Worm (Caenorhabditis elegans): ENCODE data around the gene str-150.

Gene str-150

DNA sequence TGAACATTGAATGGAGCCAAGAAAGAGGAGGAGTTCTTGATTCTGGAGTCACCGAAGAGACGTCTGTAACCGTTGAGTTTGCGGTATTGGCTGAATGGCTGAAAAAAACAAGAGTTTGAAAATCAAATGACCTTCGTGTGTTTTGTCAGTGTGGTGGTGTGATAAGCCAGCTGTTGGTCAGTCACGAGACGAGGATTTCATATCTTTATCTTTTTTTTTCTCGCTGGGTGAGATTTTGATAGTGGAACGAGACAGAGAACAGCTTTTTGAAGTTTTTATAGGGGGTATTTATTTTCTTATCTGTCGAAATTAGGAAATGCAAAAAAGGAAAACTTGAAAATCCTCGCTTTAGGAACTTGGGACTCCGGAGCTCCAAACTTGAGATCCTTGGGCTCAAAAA, 11.4 kb downstream of the str-150 start:
- TF ChIP-seq nhr-76 (tag; optimal IDR thresholded peaks at IDR 0.05) (no peak), lsy-12 (tag; optimal IDR thresholded peaks at IDR 0.05) (no peak), ama-1 (optimal IDR thresholded peaks at IDR 0.05) (peak; percentile 42), snpc-4 (tag; optimal IDR thresholded peaks at IDR 0.05) (no peak), fkh-2 (tag; optimal IDR thresholded peaks at IDR 0.05) (no peak), nfya-1 (tag; optimal IDR thresholded peaks at IDR 0.05; ENCODE audit: insufficient read depth) (peak; percentile 5), ceh-28 (tag; optimal IDR thresholded peaks at IDR 0.05) (peak; percentile 7), nhr-43 (tag; optimal IDR thresholded peaks at IDR 0.05; ENCODE audit: poor library complexity, severe bottlenecking) (peak; percentile 53)

DNA sequence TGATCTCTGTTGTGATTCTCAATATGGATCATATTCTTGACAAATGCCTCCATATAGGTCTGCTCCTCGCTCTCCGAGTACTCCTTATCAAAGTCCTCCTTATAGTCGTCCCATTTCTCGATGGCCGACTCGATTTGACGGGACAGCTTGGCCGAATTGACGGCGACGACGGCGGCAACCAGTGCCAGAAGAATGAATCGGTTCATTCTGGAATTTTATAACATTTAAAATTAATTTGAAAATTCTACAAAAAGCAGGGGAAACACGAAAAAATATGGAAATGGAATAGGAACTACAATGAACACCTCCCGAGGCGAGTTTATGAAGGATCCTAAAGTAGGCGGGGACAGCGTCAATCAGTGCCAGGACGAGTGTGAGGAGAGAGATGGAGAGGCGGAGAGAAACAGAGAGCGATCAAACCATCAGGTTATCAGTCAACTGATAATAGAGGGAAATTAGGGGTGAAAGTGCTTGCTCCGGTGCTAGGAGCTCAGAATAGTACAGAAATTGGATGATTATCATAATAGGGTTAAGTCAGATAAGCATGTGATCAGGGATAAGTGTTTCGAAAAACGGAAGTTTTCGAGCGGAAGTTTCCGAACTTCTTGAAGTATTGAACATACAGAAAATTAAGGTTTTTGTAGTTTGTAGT, 12.2 kb downstream of the str-150 start, which contains the start of gene cpl-1:
cpl-1 (minus strand) TSS at position 207 of the 652 bp plus-strand sequence.
- no peak for TF ChIP-seq mml-1 (tag; optimal IDR thresholded peaks at IDR 0.05)
- no peak for TF ChIP-seq fkh-10 (GFP tag; optimal IDR thresholded peaks at IDR 0.05)
- TF ChIP-seq skn-1 (tag; optimal IDR thresholded peaks at IDR 0.05) = no peak
- no peak for TF ChIP-seq nhr-77 (tag; optimal IDR thresholded peaks at IDR 0.05)
- no peak for TF ChIP-seq ceh-16 (tag; optimal IDR thresholded peaks at IDR 0.05)
- TF ChIP-seq nhr-23 (tag; optimal IDR thresholded peaks at IDR 0.05) = no peak
- no peak for TF ChIP-seq lin-39 (tag; optimal IDR thresholded peaks at IDR 0.05)
- TF ChIP-seq nhr-43 (tag; optimal IDR thresholded peaks at IDR 0.05; ENCODE audit: poor library complexity, severe bottlenecking) = no peak
- TF ChIP-seq ama-1 (optimal IDR thresholded peaks at IDR 0.05) = peak; percentile 82
- TF ChIP-seq jun-1 (tag; optimal IDR thresholded peaks at IDR 0.05) = peak; percentile 69
- TF ChIP-seq pqm-1 (tag; optimal IDR thresholded peaks at IDR 0.05) = peak; percentile 77
- TF ChIP-seq lin-15B (tag; optimal IDR thresholded peaks at IDR 0.05) = no peak
- TF ChIP-seq aly-2 (tag; optimal IDR thresholded peaks at IDR 0.05) = no peak
- peak; percentile 95 for TF ChIP-seq elt-2 (tag; optimal IDR thresholded peaks at IDR 0.05)
- TF ChIP-seq nfya-1 (tag; optimal IDR thresholded peaks at IDR 0.05; ENCODE audit: insufficient read depth) = peak; percentile 16
- no peak for TF ChIP-seq eor-1 (tag; optimal IDR thresholded peaks at IDR 0.05)

DNA sequence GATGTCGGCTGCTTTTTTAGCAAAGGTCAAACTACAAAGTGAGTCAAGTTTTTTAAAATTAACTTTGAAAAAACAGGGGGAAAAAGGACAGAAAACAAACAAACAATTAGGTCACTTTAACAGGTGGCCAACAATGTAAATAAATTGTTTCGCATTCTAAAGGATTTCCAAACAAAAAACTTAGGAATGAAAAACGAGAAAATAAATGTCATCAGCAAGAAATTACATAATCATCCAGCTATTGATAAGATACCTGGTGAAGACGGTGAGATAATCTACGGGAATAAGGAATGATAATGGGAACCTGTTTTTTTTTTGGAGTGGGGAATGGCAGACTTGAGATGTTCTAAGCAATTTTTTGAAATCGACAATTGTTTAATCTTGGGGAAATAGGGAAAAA, 13.0 kb downstream of the str-150 start:
- TF ChIP-seq daf-12 (tag; optimal IDR thresholded peaks at IDR 0.05) (no peak), lsy-12 (tag; optimal IDR thresholded peaks at IDR 0.05) (no peak), pha-4 (tag; optimal IDR thresholded peaks at IDR 0.05) (no peak), fkh-10 (GFP tag; optimal IDR thresholded peaks at IDR 0.05) (no peak), elt-3 (tag; optimal IDR thresholded peaks at IDR 0.05) (peak in 1 of 3 experiments; percentile 9)

DNA sequence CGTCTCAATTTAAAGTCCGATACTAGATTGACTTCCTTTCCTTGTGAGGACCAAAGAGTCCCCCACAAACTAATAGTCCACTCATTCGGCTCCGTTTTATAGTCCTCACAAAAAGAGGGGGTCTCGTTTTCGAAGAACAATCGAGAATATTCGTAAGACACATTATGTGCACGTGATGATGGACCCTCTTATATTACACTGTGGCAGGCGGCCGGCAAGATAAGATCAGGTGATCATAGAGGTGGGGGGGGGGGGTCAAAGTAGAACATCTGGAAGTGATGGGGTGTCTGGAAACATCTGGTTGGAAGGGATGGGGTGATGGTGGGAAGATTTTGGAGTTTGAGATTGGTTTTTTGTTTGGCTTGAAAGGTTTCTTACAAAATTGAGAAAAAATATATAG, 15.4 kb downstream of the str-150 start:
- no peak for TF ChIP-seq ama-1 (optimal IDR thresholded peaks at IDR 0.05)
- TF ChIP-seq lin-15B (tag; optimal IDR thresholded peaks at IDR 0.05) = no peak
- TF ChIP-seq jun-1 (tag; optimal IDR thresholded peaks at IDR 0.05) = no peak
- no peak for TF ChIP-seq ceh-16 (tag; optimal IDR thresholded peaks at IDR 0.05)
- TF ChIP-seq zag-1 (tag; optimal IDR thresholded peaks at IDR 0.05) = no peak
- TF ChIP-seq ceh-82 (tag; optimal IDR thresholded peaks at IDR 0.05) = no peak
- no peak for TF ChIP-seq ceh-28 (tag; optimal IDR thresholded peaks at IDR 0.05)
- no peak for TF ChIP-seq lsy-12 (tag; optimal IDR thresholded peaks at IDR 0.05)
- no peak for TF ChIP-seq unc-39 (tag; optimal IDR thresholded peaks at IDR 0.05)
- TF ChIP-seq pha-4 (tag; optimal IDR thresholded peaks at IDR 0.05) = no peak
- no peak for TF ChIP-seq pqm-1 (tag; optimal IDR thresholded peaks at IDR 0.05)
- TF ChIP-seq ztf-4 (tag; optimal IDR thresholded peaks at IDR 0.05) = no peak
- TF ChIP-seq nhr-43 (tag; optimal IDR thresholded peaks at IDR 0.05; ENCODE audit: poor library complexity, severe bottlenecking) = no peak
- TF ChIP-seq egl-27 (tag; optimal IDR thresholded peaks at IDR 0.05) = no peak
- no peak for TF ChIP-seq nhr-76 (tag; optimal IDR thresholded peaks at IDR 0.05)
- no peak for TF ChIP-seq nhr-25 (tag; optimal IDR thresholded peaks at IDR 0.05)
- TF ChIP-seq mml-1 (tag; optimal IDR thresholded peaks at IDR 0.05) = no peak
- TF ChIP-seq fkh-10 (GFP tag; optimal IDR thresholded peaks at IDR 0.05) = no peak
- TF ChIP-seq nhr-11 (tag; optimal IDR thresholded peaks at IDR 0.05) = no peak

DNA sequence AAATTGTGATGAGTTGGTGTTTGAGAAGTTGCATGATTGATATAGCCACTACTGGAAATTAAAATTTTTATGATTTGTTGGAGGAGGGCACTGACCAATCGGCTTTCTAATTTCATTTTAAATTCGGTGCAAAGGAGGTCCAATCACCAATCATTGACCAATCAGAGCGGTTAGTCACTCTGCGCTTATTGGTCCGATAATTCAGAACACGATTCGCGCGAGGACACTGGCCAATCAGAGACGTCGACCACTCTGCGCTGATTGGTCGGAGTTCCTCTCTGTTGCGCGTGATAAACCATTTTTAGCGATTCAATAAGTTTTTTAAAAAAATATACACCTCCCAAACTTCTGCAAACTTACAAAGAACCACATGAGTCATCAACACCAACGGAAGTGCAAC, 16.8 kb downstream of the str-150 start:
- no peak for TF ChIP-seq nhr-23 (tag; optimal IDR thresholded peaks at IDR 0.05)
- peak; percentile 62 for TF ChIP-seq nfya-1 (tag; optimal IDR thresholded peaks at IDR 0.05; ENCODE audit: insufficient read depth)

Data from whole organism, L3 larva.